Worm (Caenorhabditis elegans) whole organism, L2 larva: ENCODE measurements around the gene ZC449.7.

Experiments used
- aly-2 ChIP-seq: fragments of 150-350 bp; optimal IDR thresholded peaks from 2 replicates; lab custom pipeline; 2014; ENCODE audit warnings: missing biosample characterization, missing genetic modification characterization
- ama-1 ChIP-seq: fragments of 150-350 bp; optimal IDR thresholded peaks from 2 replicates; lab custom pipeline; 2018; ENCODE audit warnings: inconsistent platforms
- egl-27 ChIP-seq: sonication (generic microtip); optimal IDR thresholded peaks from 3 replicates; lab custom pipeline; 2017; ENCODE audit warnings: missing biosample characterization, missing genetic modification reagents, missing genetic modification characterization
- fos-1 ChIP-seq: fragments of 150-350 bp; optimal IDR thresholded peaks from 2 replicates; lab custom pipeline; 2014; ENCODE audit warnings: missing biosample characterization, missing genetic modification characterization
- mdl-1 ChIP-seq, 2 experiments: fragments of 150-350 bp in 1 of 2; sonication (generic microtip) in 1 of 2; optimal IDR thresholded peaks; 2 replicates each; lab custom pipeline; 2017; ENCODE audit warnings: missing biosample characterization in 2 of 2, missing genetic modification characterization in 2 of 2
- unc-39 ChIP-seq: fragments of 150-350 bp; optimal IDR thresholded peaks from 2 replicates; lab custom pipeline; 2014; ENCODE audit warnings: missing biosample characterization, missing genetic modification characterization
- unc-62 ChIP-seq: fragments of 150-350 bp; optimal IDR thresholded peaks from 2 replicates; lab custom pipeline; 2014; ENCODE audit warnings: missing biosample characterization, missing genetic modification reagents, missing genetic modification characterization
- ztf-11 ChIP-seq: sonication (generic microtip); optimal IDR thresholded peaks from 2 replicates; lab custom pipeline; 2017; ENCODE audit warnings: missing biosample characterization, missing genetic modification characterization

DNA sequence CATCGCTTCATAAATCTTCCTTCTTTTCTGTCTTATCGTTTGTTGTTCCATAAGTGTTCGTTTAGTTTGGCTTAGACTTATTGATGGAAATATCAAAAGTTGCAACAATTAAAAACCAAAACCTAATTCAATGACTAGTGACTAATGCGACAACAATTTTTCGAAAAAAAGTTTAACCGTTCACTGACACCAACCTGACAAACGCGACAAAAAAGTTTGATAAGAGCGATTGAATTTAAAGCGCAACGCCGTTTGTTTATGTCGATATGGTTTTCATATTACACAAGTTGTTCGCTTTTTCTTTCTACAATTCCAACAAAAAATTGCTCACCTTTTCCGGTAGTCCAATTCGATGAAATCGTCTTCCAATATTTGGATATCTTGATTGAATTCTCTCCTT, 34.8 kb upstream of the ZC449.7 start:
- TF ChIP-seq fos-1 (tag; lab: Kevin White, UChicago) = peak; percentile 74
- TF ChIP-seq unc-39 = no peak
- no peak for TF ChIP-seq ama-1 (lab: Kevin White, UChicago)
- TF ChIP-seq unc-62 (GFP tag; lab: Kevin White, UChicago) = no peak
- TF ChIP-seq ztf-11 = no peak
- no peak for TF ChIP-seq egl-27 (tag; lab: Kevin White, UChicago)
- no peak for TF ChIP-seq aly-2 (tag; lab: Kevin White, UChicago)
- no peak for TF ChIP-seq mdl-1 (tag; optimal IDR thresholded peaks at IDR 0.05; lab: Kevin White, UChicago)
